Worm (Caenorhabditis elegans) whole organism, early embryonic: ENCODE data around the gene F59B10.2.

Experiments
- ama-1 ChIP-seq: fragments of 150-350 bp; optimal IDR thresholded peaks from 2 replicates; lab custom pipeline; 2014
- ceh-13 ChIP-seq: fragments of 200-800 bp; sonication (Bioruptor generic); optimal IDR thresholded peaks from 2 replicates; lab custom pipeline; 2018; ENCODE audit warnings: mild to moderate bottlenecking, missing genetic modification characterization, missing compliant biosample characterization
- ets-7 ChIP-seq: sonication (generic microtip); optimal IDR thresholded peaks from 2 replicates; lab custom pipeline; 2016; ENCODE audit warnings: missing genotype, missing genetic modification characterization, missing compliant biosample characterization
- hmbx-1 ChIP-seq: sonication (generic microtip); optimal IDR thresholded peaks from 2 replicates; lab custom pipeline; 2016; ENCODE audit warnings: mild to moderate bottlenecking, missing genetic modification characterization, missing compliant biosample characterization
- hnd-1 ChIP-seq: sonication (generic microtip); optimal IDR thresholded peaks from 2 replicates; lab custom pipeline; 2016; ENCODE audit warnings: missing genetic modification characterization, missing compliant biosample characterization
- scrt-1 ChIP-seq: fragments of 200-800 bp; sonication (Bioruptor generic); IDR thresholded peaks from 2 replicates; pipeline ENCODE4 v1.3.6; 2022; ENCODE audit warnings: missing genetic modification characterization, missing compliant biosample characterization
- tra-4 ChIP-seq: sonication (generic microtip); optimal IDR thresholded peaks from 2 replicates; lab custom pipeline; 2017; ENCODE audit warnings: missing genetic modification characterization, missing compliant biosample characterization

- TF ChIP-seq ama-1: no peak
- TF ChIP-seq hmbx-1: no peak
- no peak for TF ChIP-seq scrt-1 (GFP tag; lab: Robert Waterston, UW)
- no peak for TF ChIP-seq hnd-1 (tag; lab: Kevin White, UChicago)
- TF ChIP-seq ets-7 (tag; lab: Kevin White, UChicago): no peak
- no peak for TF ChIP-seq tra-4
- TF ChIP-seq ceh-13 (GFP tag; lab: Kevin White, UChicago): no peak
Measured at ce11 chrII:10519863-10520262, 10.2 kb upstream of the F59B10.2 start.
